Worm (Caenorhabditis elegans) whole organism, L2 larva: ENCODE data around the gene ins-20.

Source experiments
- C34F6.9 ChIP-seq: fragments of 150-350 bp; optimal IDR thresholded peaks from 2 replicates; lab custom pipeline; 2014; ENCODE audit warnings: missing biosample characterization, missing genetic modification characterization
- ZK546.5 ChIP-seq: sonication (generic microtip); optimal IDR thresholded peaks from 2 replicates; lab custom pipeline; 2017; ENCODE audit warnings: missing biosample characterization, missing genetic modification characterization
- aly-2 ChIP-seq: fragments of 150-350 bp; optimal IDR thresholded peaks from 2 replicates; lab custom pipeline; 2014; ENCODE audit warnings: missing biosample characterization, missing genetic modification characterization
- dmd-4 ChIP-seq: sonication (generic microtip); optimal IDR thresholded peaks from 2 replicates; lab custom pipeline; 2017; ENCODE audit warnings: missing biosample characterization, missing genetic modification characterization
- mdl-1 ChIP-seq, 2 experiments: fragments of 150-350 bp in 1 of 2; sonication (generic microtip) in 1 of 2; optimal IDR thresholded peaks; 2 replicates each; lab custom pipeline; 2017; ENCODE audit warnings: missing biosample characterization in 2 of 2, missing genetic modification characterization in 2 of 2
- nhr-11 ChIP-seq: fragments of 150-350 bp; optimal IDR thresholded peaks from 2 replicates; lab custom pipeline; 2014; ENCODE audit warnings: missing biosample characterization, missing genetic modification characterization
- nhr-12 ChIP-seq: fragments of 150-350 bp; optimal IDR thresholded peaks from 2 replicates; lab custom pipeline; 2014; ENCODE audit warnings: missing biosample characterization, missing genetic modification characterization
- nhr-237 ChIP-seq: fragments of 150-350 bp; optimal IDR thresholded peaks from 2 replicates; lab custom pipeline; 2014; ENCODE audit warnings: missing biosample characterization, missing genetic modification characterization
- skn-1 ChIP-seq: sonication (generic microtip); optimal IDR thresholded peaks from 2 replicates; lab custom pipeline; 2017; ENCODE audit warnings: missing biosample characterization, missing genetic modification characterization
- snpc-4 ChIP-seq: fragments of 150-350 bp; optimal IDR thresholded peaks from 2 replicates; lab custom pipeline; 2014; ENCODE audit warnings: missing biosample characterization, missing genetic modification characterization
- unc-55 ChIP-seq: fragments of 150-350 bp; sonication (generic microtip); optimal IDR thresholded peaks from 3 replicates; lab custom pipeline; 2014; ENCODE audit warnings: missing biosample characterization, missing genetic modification reagents, missing genetic modification characterization
- ztf-1 ChIP-seq: fragments of 200-800 bp; sonication (Bioruptor generic); conservative IDR thresholded peaks from 2 replicates; pipeline ENCODE4 v1.3.6; 2022; ENCODE audit warnings: missing genetic modification characterization, missing compliant biosample characterization
- ztf-11 ChIP-seq: sonication (generic microtip); optimal IDR thresholded peaks from 2 replicates; lab custom pipeline; 2017; ENCODE audit warnings: missing biosample characterization, missing genetic modification characterization

DNA sequence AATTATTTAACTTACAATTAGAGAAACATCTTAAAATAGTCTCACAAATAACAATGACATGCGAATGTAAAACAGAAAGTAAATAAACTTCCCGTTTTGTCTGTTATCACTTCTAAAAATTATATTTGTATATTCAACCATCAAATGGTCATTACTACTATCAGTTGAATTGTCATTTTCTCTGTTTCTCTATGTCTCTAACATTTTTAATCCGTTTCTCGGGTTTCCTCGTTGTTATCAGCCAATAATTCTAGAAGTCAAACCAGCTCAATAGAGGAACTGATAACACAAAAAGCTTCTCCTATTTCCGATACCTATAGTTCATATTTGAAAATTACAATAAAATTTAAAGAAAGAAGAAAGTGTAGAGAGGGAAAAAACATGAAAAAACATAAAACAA lies 16.0 kb downstream of the ins-20 start:
- TF ChIP-seq ZK546.5, result no peak
- TF ChIP-seq ztf-11, result no peak
- TF ChIP-seq nhr-12 (tag; lab: Kevin White, UChicago), result no peak
- no peak for TF ChIP-seq aly-2 (tag; lab: Kevin White, UChicago)
- TF ChIP-seq C34F6.9 (tag; lab: Kevin White, UChicago), result no peak
- TF ChIP-seq dmd-4, result no peak
- no peak for TF ChIP-seq nhr-11 (tag; lab: Kevin White, UChicago)
- peak; percentile 89 for TF ChIP-seq skn-1 (tag; lab: Kevin White, UChicago)
- no peak for TF ChIP-seq unc-55 (GFP tag; lab: Kevin White, UChicago)
- TF ChIP-seq nhr-237, result no peak
- TF ChIP-seq ztf-1, result no peak
- no peak for TF ChIP-seq mdl-1 (tag; optimal IDR thresholded peaks at IDR 0.05; lab: Kevin White, UChicago)
- TF ChIP-seq snpc-4 (tag; lab: Kevin White, UChicago), result no peak
